Fruit fly (Drosophila melanogaster): ENCODE results near the gene crn.

DNA sequence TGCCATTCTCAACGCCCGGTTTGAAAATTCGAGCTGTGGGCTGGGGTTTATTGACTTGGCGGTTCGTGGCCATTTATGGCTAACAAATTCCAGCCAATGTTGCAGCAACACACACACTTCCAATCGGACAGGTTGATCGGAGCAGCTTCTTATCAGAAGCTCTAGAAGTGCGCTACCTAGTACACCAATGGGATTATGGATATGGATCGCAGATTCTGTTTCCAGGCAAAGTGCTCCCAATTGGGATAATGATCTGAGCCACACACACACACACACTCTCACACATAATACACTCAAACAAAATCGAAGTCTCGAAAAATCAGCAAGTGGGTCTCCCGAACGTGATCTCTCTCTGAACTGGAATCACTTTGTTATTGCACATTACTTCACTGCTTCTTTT, 28.2 kb downstream of the crn start:
- TF ChIP-seq CG8478 (optimal IDR thresholded peaks at IDR 0.05) (no peak), CTCF (optimal IDR thresholded peaks at IDR 0.05) (no peak)

All from S2 (cell line).